Worm (Caenorhabditis elegans) whole organism, young adult: ENCODE measurements around the gene F53C3.11.

Experiments used
- K11D2.4 ChIP-seq: fragments of 200-800 bp; sonication (Bioruptor generic); IDR thresholded peaks from 2 replicates; pipeline ENCODE4 v1.3.6; 2022; ENCODE audit warnings: missing genetic modification reagents, missing genetic modification characterization, missing compliant biosample characterization
- Y67H2A.10 ChIP-seq: fragments of 200-800 bp; sonication (Bioruptor generic); conservative IDR thresholded peaks from 2 replicates; pipeline ENCODE4 v1.3.6; 2022; ENCODE audit warnings: missing genetic modification reagents, missing genetic modification characterization, missing compliant biosample characterization
- Y79H2A.3 ChIP-seq: fragments of 200-800 bp; sonication (Bioruptor generic); conservative IDR thresholded peaks from 2 replicates; pipeline ENCODE4 v1.3.6; 2022; ENCODE audit warnings: missing genetic modification reagents, missing genetic modification characterization, missing compliant biosample characterization
- Y95B8A.8 ChIP-seq: fragments of 200-800 bp; sonication (Bioruptor generic); IDR thresholded peaks from 2 replicates; pipeline ENCODE4 v1.3.6; 2022; ENCODE audit warnings: missing genetic modification reagents, missing genetic modification characterization, missing compliant biosample characterization
- attf-3 ChIP-seq: fragments of 200-800 bp; sonication (Bioruptor generic); conservative IDR thresholded peaks from 2 replicates; pipeline ENCODE4 v1.3.6; 2022; ENCODE audit warnings: missing genetic modification reagents, missing genetic modification characterization, missing compliant biosample characterization
- attf-5 ChIP-seq: fragments of 200-800 bp; sonication (Bioruptor generic); optimal IDR thresholded peaks from 2 replicates; lab custom pipeline; 2018; ENCODE audit warnings: mild to moderate bottlenecking, missing genetic modification characterization, missing compliant biosample characterization
- bed-1 ChIP-seq: fragments of 200-800 bp; sonication (Bioruptor generic); IDR thresholded peaks from 2 replicates; pipeline ENCODE4 v1.3.6; 2022; ENCODE audit warnings: missing genetic modification reagents, missing genetic modification characterization, missing compliant biosample characterization
- cebp-1 ChIP-seq, 2 experiments: fragments of 200-800 bp in 1 of 2; sonication (Bioruptor generic) in 1 of 2; sonication (generic microtip) in 1 of 2; IDR thresholded peaks in 1 of 2; optimal IDR thresholded peaks in 1 of 2; 2 replicates each; pipeline versions ENCODE4 v1.3.6 to Lab custom; 2017 to 2022; ENCODE audit warnings: missing compliant biosample characterization in 2 of 2, missing genetic modification characterization in 2 of 2, mild to moderate bottlenecking in 1 of 2, missing genetic modification reagents in 1 of 2, moderate library complexity in 1 of 2
- ceh-27 ChIP-seq: fragments of 200-800 bp; sonication (Bioruptor generic); optimal IDR thresholded peaks from 2 replicates; lab custom pipeline; 2018; ENCODE audit warnings: mild to moderate bottlenecking, missing genetic modification characterization, moderate library complexity, missing compliant biosample characterization
- ceh-40 ChIP-seq: fragments of 200-800 bp; sonication (Bioruptor generic); IDR thresholded peaks from 2 replicates; pipeline ENCODE4 v1.3.6; 2022; ENCODE audit warnings: missing genetic modification characterization, missing compliant biosample characterization
- die-1 ChIP-seq: sonication (generic microtip); optimal IDR thresholded peaks from 2 replicates; lab custom pipeline; 2016; ENCODE audit warnings: missing genotype, mild to moderate bottlenecking, missing genetic modification characterization, missing compliant biosample characterization
- dox-1 ChIP-seq: fragments of 200-800 bp; sonication (Bioruptor generic); IDR thresholded peaks from 2 replicates; pipeline ENCODE4 v1.3.6; 2022; ENCODE audit warnings: missing genetic modification reagents, missing genetic modification characterization, missing compliant biosample characterization
- efl-1 ChIP-seq: fragments of 150-350 bp; optimal IDR thresholded peaks from 2 replicates; lab custom pipeline; 2014; ENCODE audit warnings: missing biosample characterization, missing genetic modification reagents, missing genetic modification characterization
- fkh-3 ChIP-seq: sonication (generic microtip); optimal IDR thresholded peaks from 2 replicates; lab custom pipeline; 2016; ENCODE audit warnings: mild to moderate bottlenecking, missing genetic modification characterization, missing compliant biosample characterization
- gei-17 ChIP-seq: fragments of 200-800 bp; sonication (Bioruptor generic); optimal IDR thresholded peaks from 2 replicates; lab custom pipeline; 2018; ENCODE audit warnings: mild to moderate bottlenecking, missing genetic modification characterization, missing compliant biosample characterization
- hmg-1.2 ChIP-seq: fragments of 200-800 bp; sonication (Bioruptor generic); IDR thresholded peaks from 2 replicates; pipeline ENCODE4 v1.3.6; 2022; ENCODE audit warnings: missing genetic modification reagents, missing genetic modification characterization, missing compliant biosample characterization
- hrde-1 ChIP-seq: sonication (generic microtip); optimal IDR thresholded peaks from 2 replicates; lab custom pipeline; 2016; ENCODE audit warnings: missing genetic modification characterization, mild to moderate bottlenecking, missing compliant biosample characterization, moderate library complexity, missing genotype, missing genetic modification reagents, borderline replicate concordance
- let-607 ChIP-seq, 2 experiments: fragments of 200-800 bp in 1 of 2; sonication (Bioruptor generic) in 1 of 2; sonication (generic microtip) in 1 of 2; optimal IDR thresholded peaks; 2 replicates each; lab custom pipeline; 2016 to 2018; ENCODE audit warnings: mild to moderate bottlenecking in 2 of 2, missing compliant biosample characterization in 2 of 2, missing genetic modification characterization in 2 of 2, moderate library complexity in 2 of 2, missing genotype in 1 of 2
- lin-35 ChIP-seq, 3 experiments: fragments of 150-350 bp in 2 of 3; sonication (generic microtip) in 1 of 3; optimal IDR thresholded peaks; 2 replicates each; lab custom pipeline; 2014 to 2018; ENCODE audit warnings: missing biosample characterization in 3 of 3, missing genetic modification characterization in 3 of 3, missing genetic modification reagents in 3 of 3
- lin-40 ChIP-seq: sonication (generic microtip); optimal IDR thresholded peaks from 2 replicates; lab custom pipeline; 2016; ENCODE audit warnings: missing genetic modification characterization, mild to moderate bottlenecking, missing compliant biosample characterization, missing genotype, missing genetic modification reagents
- madf-10 ChIP-seq: sonication (generic microtip); optimal IDR thresholded peaks from 2 replicates; lab custom pipeline; 2016; ENCODE audit warnings: mild to moderate bottlenecking, missing genetic modification characterization, missing compliant biosample characterization
- madf-3 ChIP-seq: fragments of 200-800 bp; sonication (Bioruptor generic); IDR thresholded peaks from 2 replicates; pipeline ENCODE4 v1.3.6; 2022; ENCODE audit warnings: missing genetic modification reagents, missing genetic modification characterization, missing compliant biosample characterization
- madf-6 ChIP-seq: fragments of 200-800 bp; sonication (Bioruptor generic); IDR thresholded peaks from 2 replicates; pipeline ENCODE4 v1.3.6; 2022; ENCODE audit warnings: missing genetic modification reagents, missing genetic modification characterization, missing compliant biosample characterization
- mel-28 ChIP-seq: sonication (generic microtip); optimal IDR thresholded peaks from 2 replicates; lab custom pipeline; 2016; ENCODE audit warnings: borderline replicate concordance, mild to moderate bottlenecking, missing genetic modification characterization, missing compliant biosample characterization
- mes-4 ChIP-seq: sonication (generic microtip); optimal IDR thresholded peaks from 2 replicates; lab custom pipeline; 2016; ENCODE audit warnings: missing genotype, missing genetic modification characterization, missing compliant biosample characterization
- mxl-1 ChIP-seq: sonication (generic microtip); optimal IDR thresholded peaks from 2 replicates; lab custom pipeline; 2016; ENCODE audit warnings: missing genetic modification characterization, missing compliant biosample characterization
- nfya-1 ChIP-seq: sonication (generic microtip); optimal IDR thresholded peaks from 2 replicates; lab custom pipeline; 2017; ENCODE audit warnings: antibody characterized with exemption, missing compliant biosample characterization, missing genetic modification characterization, borderline replicate concordance; ENCODE audit not compliant: insufficient read depth
- nfyb-1 ChIP-seq: fragments of 200-800 bp; sonication (Bioruptor generic); IDR thresholded peaks from 2 replicates; pipeline ENCODE4 v1.3.6; 2022; ENCODE audit warnings: missing genetic modification reagents, missing genetic modification characterization, missing compliant biosample characterization
- nhr-80 ChIP-seq: sonication (generic microtip); optimal IDR thresholded peaks from 2 replicates; lab custom pipeline; 2016; ENCODE audit warnings: missing genetic modification characterization, missing compliant biosample characterization
- pha-4 ChIP-seq: fragments of 150-350 bp; sonication (generic microtip); optimal IDR thresholded peaks from 2 replicates; lab custom pipeline; 2014; ENCODE audit warnings: missing biosample characterization, missing genetic modification reagents, missing genetic modification characterization
- rec-8 ChIP-seq, 2 experiments: sonication (generic microtip); optimal IDR thresholded peaks; 2 replicates each; lab custom pipeline; 2016; ENCODE audit warnings: mild to moderate bottlenecking in 2 of 2, missing genetic modification characterization in 2 of 2, missing genetic modification reagents in 2 of 2, missing genotype in 2 of 2, missing biosample characterization in 1 of 2, missing compliant biosample characterization in 1 of 2, moderate library complexity in 1 of 2
- snpc-4 ChIP-seq, 5 experiments: fragments of 150-350 bp in 1 of 5; sonication (generic microtip) in 4 of 5; optimal IDR thresholded peaks; 2 replicates each; lab custom pipeline; 2014 to 2018; ENCODE audit warnings: missing genetic modification characterization in 5 of 5, missing biosample characterization in 3 of 5, antibody characterized with exemption in 2 of 5, mild to moderate bottlenecking in 2 of 5, missing compliant biosample characterization in 2 of 5, missing genotype in 2 of 5, moderate library complexity in 2 of 5, missing genetic modification reagents in 1 of 5
- somi-1 ChIP-seq: fragments of 200-800 bp; sonication (Bioruptor generic); optimal IDR thresholded peaks from 2 replicates; lab custom pipeline; 2018; ENCODE audit warnings: mild to moderate bottlenecking, missing genetic modification characterization, missing compliant biosample characterization
- tbp1 ChIP-seq: fragments of 200-800 bp; sonication (Bioruptor generic); optimal IDR thresholded peaks from 2 replicates; lab custom pipeline; 2018; ENCODE audit warnings: mild to moderate bottlenecking, missing genetic modification characterization, missing compliant biosample characterization
- tlf-1 ChIP-seq: fragments of 200-800 bp; sonication (Bioruptor generic); optimal IDR thresholded peaks from 2 replicates; lab custom pipeline; 2018; ENCODE audit warnings: mild to moderate bottlenecking, missing genetic modification characterization, missing compliant biosample characterization
- unc-62 ChIP-seq: fragments of 150-350 bp; optimal IDR thresholded peaks from 2 replicates; lab custom pipeline; 2014; ENCODE audit warnings: missing biosample characterization, missing genetic modification reagents, missing genetic modification characterization
- zfh-2 ChIP-seq: fragments of 200-800 bp; sonication (Bioruptor generic); conservative IDR thresholded peaks from 2 replicates; pipeline ENCODE4 v1.3.6; 2022; ENCODE audit warnings: missing genetic modification reagents, missing genetic modification characterization, missing compliant biosample characterization
- ztf-25 ChIP-seq: fragments of 200-800 bp; sonication (Bioruptor generic); IDR thresholded peaks from 2 replicates; pipeline ENCODE4 v1.3.6; 2022; ENCODE audit warnings: missing genetic modification reagents, missing genetic modification characterization, missing compliant biosample characterization
- ztf-28 ChIP-seq: fragments of 200-800 bp; sonication (Bioruptor generic); IDR thresholded peaks from 2 replicates; pipeline ENCODE4 v1.3.6; 2022; ENCODE audit warnings: missing genetic modification reagents, missing genetic modification characterization, missing compliant biosample characterization

F53C3.11 gene

DNA sequence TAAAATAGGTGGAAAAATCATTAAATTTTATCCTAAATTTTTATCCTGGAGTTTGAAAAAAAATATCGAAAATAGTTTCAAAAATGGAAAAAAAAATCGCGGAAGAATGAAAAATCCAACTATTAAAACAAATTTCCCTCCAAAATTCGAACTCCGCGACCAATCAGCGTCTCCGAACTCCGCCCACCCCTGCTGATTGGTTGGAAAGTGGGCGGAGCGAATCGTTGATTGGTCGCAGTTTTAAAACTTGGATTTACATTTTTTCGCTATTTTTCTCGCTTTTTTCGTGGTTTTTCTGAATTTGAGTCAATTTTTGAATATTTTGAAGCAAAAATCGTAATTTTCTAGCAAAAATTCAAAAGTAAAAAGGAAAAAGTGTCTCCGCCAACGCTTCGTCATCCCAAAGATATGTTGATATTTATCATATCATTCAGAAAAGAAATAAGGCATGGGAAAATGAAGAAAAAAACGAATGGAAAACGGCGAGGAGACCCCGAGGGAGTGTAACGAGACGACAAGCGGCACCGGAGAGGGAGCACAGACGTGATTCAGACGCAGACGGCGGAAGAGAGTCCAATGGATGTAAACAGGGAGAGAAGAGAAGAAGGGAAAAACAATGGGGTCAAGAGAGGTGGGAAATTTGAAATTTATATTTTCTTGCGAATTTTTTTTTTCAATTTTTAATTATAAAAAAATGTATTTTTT is 24.1 kb upstream of the F53C3.11 start:
- TF ChIP-seq hmg-1.2 (GFP tag; lab: Robert Waterston, UW) (peak; percentile 87; the same call in 1 of the 2 replicates), nfyb-1 (GFP tag; lab: Robert Waterston, UW) (peak; percentile 97), nfya-1 (tag; lab: Kevin White, UChicago) (no peak), rec-8 (tag; optimal IDR thresholded peaks at IDR 0.05; lab: Kevin White, UChicago) (no peak), unc-62 (GFP tag; lab: Kevin White, UChicago) (no peak), dox-1 (0 out of 2 replicates have a peak, but pooled peaks have one; percentile 26), madf-3 (no peak), cebp-1 (GFP tag; IDR thresholded peaks at IDR 0.05; lab: Robert Waterston, UW) (no peak), cebp-1 (tag; optimal IDR thresholded peaks at IDR 0.05; lab: Kevin White, UChicago) (peak; percentile 55), lin-40 (peak; percentile 9), lin-35 (GFP tag; optimal IDR thresholded peaks at IDR 0.05; lab: Kevin White, UChicago) (peak in 1 of 3 experiments; percentile 24), mes-4 (tag; lab: Kevin White, UChicago) (no peak), attf-5 (peak; percentile 45), Y79H2A.3 (no peak), zfh-2 (GFP tag; lab: Robert Waterston, UW) (peak; percentile 85), snpc-4 (GFP tag; optimal IDR thresholded peaks at IDR 0.05; lab: Kevin White, UChicago) (no peak), snpc-4 (tag; optimal IDR thresholded peaks at IDR 0.05; lab: Kevin White, UChicago) (peak in 1 of 4 experiments; percentile 8), nhr-80 (peak; percentile 46), K11D2.4 (GFP tag; lab: Robert Waterston, UW) (0 out of 2 replicates have a peak, but pooled peaks have one; percentile 14), tbp1 (GFP tag; lab: Kevin White, UChicago) (peak; percentile 1)

DNA sequence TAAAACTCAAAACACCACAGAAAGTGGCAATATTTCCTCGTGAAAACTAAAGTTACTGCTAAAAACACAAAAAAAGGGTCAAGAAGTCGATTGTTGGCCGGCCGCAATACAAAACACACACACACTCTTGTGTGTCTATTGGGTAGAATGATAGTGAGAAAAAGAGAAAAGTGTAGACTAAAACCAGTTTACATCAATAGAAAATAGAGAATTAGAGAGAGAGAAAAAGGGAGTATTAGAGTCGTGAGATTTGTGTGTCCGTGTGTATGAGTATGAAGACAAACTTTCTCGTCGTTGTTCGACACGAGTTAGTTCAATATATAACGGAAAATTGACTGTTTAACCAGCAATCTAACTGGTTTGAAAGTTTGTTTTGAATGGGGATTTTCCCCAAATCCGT is 22.9 kb upstream of the F53C3.11 start:
- TF ChIP-seq nhr-80 (peak; percentile 4), let-607 (tag; optimal IDR thresholded peaks at IDR 0.05; lab: Kevin White, UChicago) (no peak), unc-62 (GFP tag; lab: Kevin White, UChicago) (no peak), hmg-1.2 (GFP tag; lab: Robert Waterston, UW) (no peak), ceh-27 (GFP tag; lab: Kevin White, UChicago) (peak; percentile 1), bed-1 (no peak), die-1 (tag; lab: Kevin White, UChicago) (no peak)

- 0 out of 2 replicates have a peak, but pooled peaks have one; percentile 66 for TF ChIP-seq nfyb-1 (GFP tag; lab: Robert Waterston, UW)
- 0 out of 2 replicates have a peak, but pooled peaks have one; percentile 9 for TF ChIP-seq zfh-2 (GFP tag; lab: Robert Waterston, UW)
- no peak for TF ChIP-seq attf-3
Observed at ce11 chrII:3927943-3928393, 21.5 kb upstream of the F53C3.11 start, which contains the start of gene plpp-1.1. plpp-1.1 (minus strand) TSS chrII:3927993.

DNA sequence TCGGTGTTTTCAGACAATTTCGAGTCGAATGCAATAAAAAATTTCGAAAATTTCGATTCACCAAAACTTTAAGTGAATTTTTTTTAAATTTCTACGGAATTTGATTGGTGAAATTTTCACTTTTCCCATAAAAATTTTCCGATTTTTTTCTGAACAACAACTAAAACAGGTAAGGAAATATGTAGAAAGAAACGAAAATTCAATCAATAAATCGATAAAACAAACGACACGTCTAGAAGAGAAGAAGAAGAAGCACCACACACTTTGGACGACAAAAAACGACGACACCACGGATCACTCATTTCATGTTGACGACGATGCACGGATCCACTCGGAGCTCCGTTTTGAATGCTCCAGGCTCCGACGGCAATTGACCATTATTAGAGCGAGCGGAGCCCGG is 16.2 kb upstream of the F53C3.11 start:
- TF ChIP-seq gei-17 (no peak), fkh-3 (no peak), efl-1 (GFP tag; lab: Kevin White, UChicago) (no peak), mxl-1 (no peak), tlf-1 (GFP tag; lab: Kevin White, UChicago) (no peak), mel-28 (tag; lab: Kevin White, UChicago) (no peak), madf-6 (GFP tag; lab: Robert Waterston, UW) (no peak), ztf-28 (GFP tag; lab: Robert Waterston, UW) (no peak), ceh-40 (no peak), madf-3 (no peak), ztf-25 (GFP tag; lab: Robert Waterston, UW) (no peak), Y67H2A.10 (no peak), pha-4 (no peak), mes-4 (tag; lab: Kevin White, UChicago) (no peak), tbp1 (GFP tag; lab: Kevin White, UChicago) (no peak), Y95B8A.8 (GFP tag; lab: Robert Waterston, UW) (no peak), hrde-1 (no peak), somi-1 (GFP tag; lab: Kevin White, UChicago) (no peak), madf-10 (tag; lab: Kevin White, UChicago) (no peak)
